Worm (Caenorhabditis elegans) whole organism, L1 larva: ENCODE results near the gene T14G8.4.

Source experiments
- C04F5.9 ChIP-seq: sonication (generic microtip); optimal IDR thresholded peaks from 2 replicates; lab custom pipeline; 2016; ENCODE audit warnings: missing genetic modification characterization, missing compliant biosample characterization
- C34B4.2 ChIP-seq: sonication (generic microtip); optimal IDR thresholded peaks from 2 replicates; lab custom pipeline; 2017; ENCODE audit warnings: mild to moderate bottlenecking, missing genetic modification characterization, missing compliant biosample characterization
- F16B12.6 ChIP-seq: fragments of 150-350 bp; optimal IDR thresholded peaks from 2 replicates; lab custom pipeline; 2014; ENCODE audit warnings: missing biosample characterization, missing genetic modification characterization
- aha-1 ChIP-seq: fragments of 150-350 bp; optimal IDR thresholded peaks from 2 replicates; lab custom pipeline; 2014; ENCODE audit warnings: missing biosample characterization, missing genetic modification characterization
- alr-1 ChIP-seq: fragments of 200-800 bp; sonication (Bioruptor generic); optimal IDR thresholded peaks from 2 replicates; lab custom pipeline; 2018; ENCODE audit warnings: borderline replicate concordance, mild to moderate bottlenecking, missing genetic modification characterization, missing compliant biosample characterization
- aly-2 ChIP-seq: fragments of 150-350 bp; optimal IDR thresholded peaks from 2 replicates; lab custom pipeline; 2014; ENCODE audit warnings: missing biosample characterization, missing genetic modification characterization
- ama-1 ChIP-seq: fragments of 150-350 bp; optimal IDR thresholded peaks from 2 replicates; lab custom pipeline; 2014
- blmp-1 ChIP-seq: fragments of 150-350 bp; optimal IDR thresholded peaks from 2 replicates; lab custom pipeline; 2014; ENCODE audit warnings: missing biosample characterization, missing genetic modification characterization
- ceh-82 ChIP-seq, 3 experiments: fragments of 150-350 bp in 1 of 3; sonication (generic microtip) in 2 of 3; optimal IDR thresholded peaks; 2 replicates each; lab custom pipeline; 2014 to 2017; ENCODE audit warnings: missing biosample characterization in 3 of 3, missing genetic modification characterization in 3 of 3
- ceh-88 ChIP-seq: fragments of 200-800 bp; sonication (Bioruptor generic); IDR thresholded peaks from 2 replicates; pipeline ENCODE4 v1.3.6; 2022; ENCODE audit warnings: missing genetic modification characterization, missing compliant biosample characterization
- ceh-90 ChIP-seq: sonication (generic microtip); optimal IDR thresholded peaks from 2 replicates; lab custom pipeline; 2016; ENCODE audit warnings: missing genetic modification characterization, missing compliant biosample characterization
- ces-1 ChIP-seq: fragments of 150-350 bp; optimal IDR thresholded peaks from 2 replicates; lab custom pipeline; 2014; ENCODE audit warnings: missing biosample characterization, missing genetic modification reagents, missing genetic modification characterization
- dpl-1 ChIP-seq, 3 experiments: fragments of 150-350 bp in 2 of 3; sonication (generic microtip) in 1 of 3; optimal IDR thresholded peaks; 2 replicates each; lab custom pipeline; 2014 to 2017; ENCODE audit warnings: missing biosample characterization in 3 of 3, missing genetic modification characterization in 3 of 3, missing genetic modification reagents in 3 of 3
- efl-3 ChIP-seq: fragments of 200-800 bp; sonication (Bioruptor generic); optimal IDR thresholded peaks from 2 replicates; lab custom pipeline; 2018; ENCODE audit warnings: mild to moderate bottlenecking, missing genetic modification characterization, missing compliant biosample characterization
- egl-13 ChIP-seq: sonication (generic microtip); optimal IDR thresholded peaks from 2 replicates; lab custom pipeline; 2016; ENCODE audit warnings: missing genotype, missing genetic modification reagents, missing genetic modification characterization, missing compliant biosample characterization
- egl-27 ChIP-seq, 2 experiments: fragments of 150-350 bp in 1 of 2; sonication (generic microtip); optimal IDR thresholded peaks; 3 replicates each; lab custom pipeline; 2017 to 2018; ENCODE audit warnings: missing biosample characterization in 2 of 2, missing genetic modification characterization in 2 of 2, missing genetic modification reagents in 2 of 2
- elt-3 ChIP-seq, 6 experiments: fragments of 150-350 bp in 1 of 6; sonication (generic microtip); optimal IDR thresholded peaks; 2 replicates each; lab custom pipeline; 2017 to 2018; ENCODE audit warnings: missing biosample characterization in 6 of 6, missing genetic modification characterization in 6 of 6, inconsistent platforms in 1 of 6
- ets-5 ChIP-seq: fragments of 200-800 bp; sonication (Bioruptor generic); IDR thresholded peaks from 2 replicates; pipeline ENCODE4 v1.3.6; 2022; ENCODE audit warnings: missing genetic modification characterization, missing compliant biosample characterization
- fkh-10 ChIP-seq: sonication (generic microtip); optimal IDR thresholded peaks from 2 replicates; lab custom pipeline; 2017; ENCODE audit warnings: missing biosample characterization, missing genetic modification reagents, missing genetic modification characterization
- fkh-4 ChIP-seq: sonication (generic microtip); optimal IDR thresholded peaks from 2 replicates; lab custom pipeline; 2016; ENCODE audit warnings: missing compliant biosample characterization, missing genetic modification characterization, borderline replicate concordance
- fkh-8 ChIP-seq: sonication (generic microtip); optimal IDR thresholded peaks from 2 replicates; lab custom pipeline; 2016; ENCODE audit warnings: mild to moderate bottlenecking, missing genetic modification characterization, missing compliant biosample characterization
- hlh-17 ChIP-seq: fragments of 200-800 bp; sonication (Bioruptor generic); optimal IDR thresholded peaks from 2 replicates; lab custom pipeline; 2018; ENCODE audit warnings: missing genetic modification characterization, mild to moderate bottlenecking, missing compliant biosample characterization, moderate library complexity, borderline replicate concordance
- hlh-4 ChIP-seq: sonication (generic microtip); optimal IDR thresholded peaks from 2 replicates; lab custom pipeline; 2016; ENCODE audit warnings: mild to moderate bottlenecking, missing genetic modification characterization, missing compliant biosample characterization
- hpl-2 ChIP-seq: fragments of 150-350 bp; optimal IDR thresholded peaks from 2 replicates; lab custom pipeline; 2014; ENCODE audit warnings: missing biosample characterization, missing genetic modification reagents, missing genetic modification characterization
- jun-1 ChIP-seq: fragments of 150-350 bp; optimal IDR thresholded peaks from 2 replicates; lab custom pipeline; 2014; ENCODE audit warnings: missing biosample characterization, missing genetic modification reagents, missing genetic modification characterization
- lin-15B ChIP-seq: fragments of 150-350 bp; sonication (generic microtip); optimal IDR thresholded peaks from 3 replicates; lab custom pipeline; 2014; ENCODE audit warnings: missing biosample characterization, missing genetic modification characterization
- lin-35 ChIP-seq, 2 experiments: fragments of 150-350 bp; optimal IDR thresholded peaks; 2 replicates each; lab custom pipeline; 2014; ENCODE audit warnings: missing biosample characterization in 2 of 2, missing genetic modification characterization in 2 of 2, missing genetic modification reagents in 2 of 2
- mdl-1 ChIP-seq, 2 experiments: fragments of 150-350 bp; optimal IDR thresholded peaks; 2 replicates each; lab custom pipeline; 2014 to 2017; ENCODE audit warnings: missing biosample characterization in 2 of 2, missing genetic modification characterization in 2 of 2, inconsistent platforms in 1 of 2
- mep-1 ChIP-seq: fragments of 150-350 bp; optimal IDR thresholded peaks from 2 replicates; lab custom pipeline; 2014; ENCODE audit warnings: missing biosample characterization, missing genetic modification characterization
- nhr-11 ChIP-seq: fragments of 150-350 bp; optimal IDR thresholded peaks from 2 replicates; lab custom pipeline; 2014; ENCODE audit warnings: missing biosample characterization, missing genetic modification characterization
- nhr-28 ChIP-seq: fragments of 150-350 bp; optimal IDR thresholded peaks from 2 replicates; lab custom pipeline; 2014; ENCODE audit warnings: missing biosample characterization, missing genetic modification characterization
- nhr-71 ChIP-seq: sonication (generic microtip); optimal IDR thresholded peaks from 2 replicates; lab custom pipeline; 2016; ENCODE audit warnings: mild to moderate bottlenecking, missing genetic modification characterization, moderate library complexity, missing compliant biosample characterization
- nhr-76 ChIP-seq: sonication (generic microtip); optimal IDR thresholded peaks from 2 replicates; lab custom pipeline; 2017; ENCODE audit warnings: missing biosample characterization, missing genetic modification characterization
- nhr-77 ChIP-seq: fragments of 150-350 bp; optimal IDR thresholded peaks from 2 replicates; lab custom pipeline; 2014; ENCODE audit warnings: missing biosample characterization, missing genetic modification characterization
- nhr-84 ChIP-seq: sonication (generic microtip); optimal IDR thresholded peaks from 2 replicates; lab custom pipeline; 2017; ENCODE audit warnings: missing biosample characterization, missing genetic modification characterization
- nhr-90 ChIP-seq: sonication (generic microtip); optimal IDR thresholded peaks from 2 replicates; lab custom pipeline; 2016; ENCODE audit warnings: mild to moderate bottlenecking, missing genetic modification characterization, missing compliant biosample characterization; ENCODE audit not compliant: poor library complexity
- pag-3 ChIP-seq: sonication (generic microtip); optimal IDR thresholded peaks from 2 replicates; lab custom pipeline; 2017; ENCODE audit warnings: missing genetic modification characterization, mild to moderate bottlenecking, missing compliant biosample characterization, antibody characterized with exemption, borderline replicate concordance; ENCODE audit not compliant: insufficient read depth
- rnt-1 ChIP-seq: sonication (generic microtip); optimal IDR thresholded peaks from 2 replicates; lab custom pipeline; 2016; ENCODE audit warnings: mild to moderate bottlenecking, missing genetic modification characterization, moderate library complexity, missing compliant biosample characterization
- skn-1 ChIP-seq: fragments of 150-350 bp; optimal IDR thresholded peaks from 2 replicates; lab custom pipeline; 2014; ENCODE audit warnings: missing biosample characterization, missing genetic modification characterization
- snu-23 ChIP-seq: sonication (generic microtip); optimal IDR thresholded peaks from 2 replicates; lab custom pipeline; 2016; ENCODE audit warnings: missing genetic modification characterization, missing compliant biosample characterization
- sox-4 ChIP-seq: sonication (generic microtip); optimal IDR thresholded peaks from 2 replicates; lab custom pipeline; 2016; ENCODE audit warnings: missing genetic modification characterization, missing compliant biosample characterization
- sptf-1 ChIP-seq: fragments of 150-350 bp; optimal IDR thresholded peaks from 2 replicates; lab custom pipeline; 2014; ENCODE audit warnings: missing biosample characterization, missing genetic modification characterization
- tbx-2 ChIP-seq: sonication (generic microtip); optimal IDR thresholded peaks from 2 replicates; lab custom pipeline; 2016; ENCODE audit warnings: missing genetic modification characterization, missing compliant biosample characterization
- tlp-1 ChIP-seq: fragments of 150-350 bp; optimal IDR thresholded peaks from 2 replicates; lab custom pipeline; 2014; ENCODE audit warnings: missing biosample characterization, missing genetic modification characterization
- unc-130 ChIP-seq: fragments of 150-350 bp; optimal IDR thresholded peaks from 2 replicates; lab custom pipeline; 2017; ENCODE audit warnings: missing biosample characterization, missing genetic modification characterization, inconsistent platforms
- unc-30 ChIP-seq: sonication (generic microtip); optimal IDR thresholded peaks from 2 replicates; lab custom pipeline; 2017; ENCODE audit warnings: missing biosample characterization, missing genetic modification characterization
- unc-86 ChIP-seq: sonication (generic microtip); optimal IDR thresholded peaks from 2 replicates; lab custom pipeline; 2016; ENCODE audit warnings: missing genetic modification characterization, missing compliant biosample characterization
- vab-15 ChIP-seq: sonication (generic microtip); optimal IDR thresholded peaks from 2 replicates; lab custom pipeline; 2017; ENCODE audit warnings: missing genotype, mild to moderate bottlenecking, missing genetic modification characterization, missing compliant biosample characterization
- zip-4 ChIP-seq: fragments of 200-800 bp; sonication (Bioruptor generic); optimal IDR thresholded peaks from 2 replicates; lab custom pipeline; 2018; ENCODE audit warnings: mild to moderate bottlenecking, missing genetic modification characterization, moderate library complexity, missing compliant biosample characterization

The T14G8.4 gene

ce11 chrX:12911235-12911634, 47.5 kb upstream of the T14G8.4 start (continued):
- TF ChIP-seq jun-1 (tag; lab: Kevin White, UChicago): no peak
- no peak for TF ChIP-seq sptf-1 (tag; lab: Kevin White, UChicago)
- TF ChIP-seq ama-1 (lab: Kevin White, UChicago): no peak
- TF ChIP-seq nhr-77 (tag; lab: Kevin White, UChicago): no peak
- no peak for TF ChIP-seq nhr-84 (tag; lab: Kevin White, UChicago)
- TF ChIP-seq pag-3 (tag; lab: Kevin White, UChicago): no peak
- no peak for TF ChIP-seq ceh-88 (GFP tag; lab: Robert Waterston, UW)
- TF ChIP-seq hlh-4: no peak
- no peak for TF ChIP-seq mep-1 (tag; lab: Kevin White, UChicago)
- TF ChIP-seq nhr-11 (tag; lab: Kevin White, UChicago): no peak
- no peak for TF ChIP-seq F16B12.6
- no peak for TF ChIP-seq aha-1 (tag; lab: Kevin White, UChicago)
- peak; percentile 42 for TF ChIP-seq snu-23 (GFP tag; lab: Kevin White, UChicago)
- no peak for TF ChIP-seq ets-5
- no peak for TF ChIP-seq blmp-1 (tag; lab: Kevin White, UChicago)
- no peak for TF ChIP-seq rnt-1
- no peak for TF ChIP-seq tbx-2 (tag; lab: Kevin White, UChicago)
- no peak for TF ChIP-seq egl-27 (tag; optimal IDR thresholded peaks at IDR 0.05; lab: Kevin White, UChicago)
- TF ChIP-seq nhr-76 (tag; lab: Kevin White, UChicago): no peak
- TF ChIP-seq nhr-90 (tag; lab: Kevin White, UChicago): peak; percentile 17
- no peak for TF ChIP-seq tlp-1 (tag; lab: Kevin White, UChicago)
- no peak for TF ChIP-seq alr-1
- no peak for TF ChIP-seq efl-3 (GFP tag; lab: Kevin White, UChicago)
- peak; percentile 54 for TF ChIP-seq unc-130
- no peak for TF ChIP-seq hlh-17 (GFP tag; lab: Kevin White, UChicago)
- no peak for TF ChIP-seq aly-2 (tag; lab: Kevin White, UChicago)
- no peak for TF ChIP-seq lin-15B (tag; lab: Kevin White, UChicago)
- no peak for TF ChIP-seq dpl-1 (GFP tag; optimal IDR thresholded peaks at IDR 0.05; lab: Kevin White, UChicago)
- TF ChIP-seq fkh-4: no peak
- TF ChIP-seq C04F5.9 (tag; lab: Kevin White, UChicago): no peak
- TF ChIP-seq ceh-82 (tag; optimal IDR thresholded peaks at IDR 0.05; lab: Kevin White, UChicago): no peak
- no peak for TF ChIP-seq unc-30 (tag; lab: Kevin White, UChicago)
- no peak for TF ChIP-seq zip-4 (GFP tag; lab: Kevin White, UChicago)
- no peak for TF ChIP-seq skn-1
- TF ChIP-seq C34B4.2: no peak
- TF ChIP-seq ces-1 (GFP tag; lab: Kevin White, UChicago): no peak
- no peak for TF ChIP-seq hpl-2
- TF ChIP-seq elt-3 (tag; optimal IDR thresholded peaks at IDR 0.05; lab: Kevin White, UChicago): no peak
- TF ChIP-seq unc-86 (tag; lab: Kevin White, UChicago): no peak
- TF ChIP-seq vab-15: no peak
- TF ChIP-seq fkh-8 (tag; lab: Kevin White, UChicago): peak; percentile 71
- TF ChIP-seq nhr-71 (tag; lab: Kevin White, UChicago): peak; percentile 77
- no peak for TF ChIP-seq ceh-90 (tag; lab: Kevin White, UChicago)
- TF ChIP-seq nhr-28 (tag; lab: Kevin White, UChicago): no peak
- TF ChIP-seq mdl-1 (tag; optimal IDR thresholded peaks at IDR 0.05; lab: Kevin White, UChicago): peak in 1 of 2 experiments; percentile 83
- TF ChIP-seq egl-13: peak; percentile 49
- no peak for TF ChIP-seq fkh-10 (GFP tag; lab: Kevin White, UChicago)
- no peak for TF ChIP-seq sox-4 (tag; lab: Kevin White, UChicago)
- TF ChIP-seq lin-35 (GFP tag; optimal IDR thresholded peaks at IDR 0.05; lab: Kevin White, UChicago): peak; percentile 0 to 20
